Fruit fly (Drosophila melanogaster) whole organism, adult: ENCODE results near the gene olf413.

Experiments used
- CG11617 ChIP-seq: fragments of 200-800 bp; sonication (Bioruptor generic); optimal IDR thresholded peaks from 2 replicates; lab custom pipeline; 2017; ENCODE audit warnings: mild to moderate bottlenecking, missing biosample characterization, missing genetic modification reagents, missing genetic modification characterization
- CG12768 ChIP-seq: fragments of 200-800 bp; sonication (Bioruptor generic); optimal IDR thresholded peaks from 2 replicates; lab custom pipeline; 2017; ENCODE audit warnings: missing biosample characterization, missing genetic modification characterization, mild to moderate bottlenecking, moderate library complexity, missing genetic modification reagents
- CG14711 ChIP-seq: fragments of 200-800 bp; sonication (Bioruptor generic); optimal IDR thresholded peaks from 2 replicates; lab custom pipeline; 2018; ENCODE audit warnings: missing biosample characterization, mild to moderate bottlenecking, missing genetic modification characterization, moderate library complexity
- CG1620 ChIP-seq: fragments of 200-800 bp; sonication (Bioruptor generic); optimal IDR thresholded peaks from 2 replicates; lab custom pipeline; 2016; ENCODE audit warnings: missing biosample characterization, missing genetic modification characterization
- CG33017 ChIP-seq: fragments of 200-800 bp; sonication (Bioruptor generic); optimal IDR thresholded peaks from 2 replicates; lab custom pipeline; 2018; ENCODE audit warnings: missing biosample characterization, mild to moderate bottlenecking, missing genetic modification characterization, moderate library complexity
- CG5204 ChIP-seq: fragments of 200-800 bp; sonication (Bioruptor generic); optimal IDR thresholded peaks from 2 replicates; lab custom pipeline; 2016; ENCODE audit warnings: missing biosample characterization, missing genetic modification characterization
- CG7045 ChIP-seq: fragments of 200-800 bp; sonication (Bioruptor generic); optimal IDR thresholded peaks from 2 replicates; lab custom pipeline; 2017; ENCODE audit warnings: missing biosample characterization, mild to moderate bottlenecking, missing genetic modification characterization
- CG7101 ChIP-seq: fragments of 200-800 bp; sonication (Bioruptor generic); optimal IDR thresholded peaks from 2 replicates; lab custom pipeline; 2018; ENCODE audit warnings: missing biosample characterization, mild to moderate bottlenecking, missing genetic modification characterization, moderate library complexity
- Clk ChIP-seq: fragments of 200-800 bp; sonication (Bioruptor generic); optimal IDR thresholded peaks from 2 replicates; lab custom pipeline; 2017; ENCODE audit warnings: missing biosample characterization, missing genetic modification characterization
- Crg-1 ChIP-seq: fragments of 200-800 bp; sonication (Bioruptor generic); optimal IDR thresholded peaks from 2 replicates; lab custom pipeline; 2016; ENCODE audit warnings: missing biosample characterization, missing genetic modification characterization
- Hr96 ChIP-seq: fragments of 200-800 bp; sonication (Bioruptor generic); optimal IDR thresholded peaks from 2 replicates; lab custom pipeline; 2016; ENCODE audit warnings: missing biosample characterization, missing genetic modification characterization
- Mnt ChIP-seq: fragments of 200-800 bp; sonication (Bioruptor generic); optimal IDR thresholded peaks from 2 replicates; lab custom pipeline; 2016; ENCODE audit warnings: missing biosample characterization, mild to moderate bottlenecking, missing genetic modification characterization
- bab1 ChIP-seq: fragments of 200-800 bp; sonication (Bioruptor generic); optimal IDR thresholded peaks from 3 replicates; lab custom pipeline; 2019; ENCODE audit warnings: missing biosample characterization, mild to moderate bottlenecking, missing genetic modification characterization, moderate library complexity
- cic ChIP-seq: fragments of 200-800 bp; sonication (Bioruptor generic); optimal IDR thresholded peaks from 2 replicates; lab custom pipeline; 2017; ENCODE audit warnings: missing biosample characterization, mild to moderate bottlenecking, missing genetic modification characterization, moderate library complexity
- cnc ChIP-seq, 2 experiments: fragments of >200 bp; optimal IDR thresholded peaks; 2 replicates each; lab custom pipeline; 2017
- kay ChIP-seq: fragments of 200-800 bp; sonication (Bioruptor generic); peaks from one replicate; lab custom pipeline; 2016; ENCODE audit warnings: missing biosample characterization, missing genetic modification characterization, borderline replicate concordance
- ovo ChIP-seq: fragments of 200-800 bp; sonication (Bioruptor generic); optimal IDR thresholded peaks from 2 replicates; lab custom pipeline; 2016; ENCODE audit warnings: missing biosample characterization, missing genetic modification characterization
- pad ChIP-seq: fragments of 200-800 bp; sonication (Bioruptor generic); optimal IDR thresholded peaks from 3 replicates; lab custom pipeline; 2017; ENCODE audit warnings: missing biosample characterization, missing genetic modification characterization, mild to moderate bottlenecking, moderate library complexity, missing genetic modification reagents
- tj ChIP-seq: fragments of 200-800 bp; sonication (Bioruptor generic); optimal IDR thresholded peaks from 3 replicates; lab custom pipeline; 2017; ENCODE audit warnings: missing biosample characterization, mild to moderate bottlenecking, missing genetic modification characterization, moderate library complexity
- toe ChIP-seq: fragments of 200-800 bp; sonication (Bioruptor generic); optimal IDR thresholded peaks from 2 replicates; lab custom pipeline; 2016; ENCODE audit warnings: missing biosample characterization, missing genetic modification characterization

Gene olf413

DNA sequence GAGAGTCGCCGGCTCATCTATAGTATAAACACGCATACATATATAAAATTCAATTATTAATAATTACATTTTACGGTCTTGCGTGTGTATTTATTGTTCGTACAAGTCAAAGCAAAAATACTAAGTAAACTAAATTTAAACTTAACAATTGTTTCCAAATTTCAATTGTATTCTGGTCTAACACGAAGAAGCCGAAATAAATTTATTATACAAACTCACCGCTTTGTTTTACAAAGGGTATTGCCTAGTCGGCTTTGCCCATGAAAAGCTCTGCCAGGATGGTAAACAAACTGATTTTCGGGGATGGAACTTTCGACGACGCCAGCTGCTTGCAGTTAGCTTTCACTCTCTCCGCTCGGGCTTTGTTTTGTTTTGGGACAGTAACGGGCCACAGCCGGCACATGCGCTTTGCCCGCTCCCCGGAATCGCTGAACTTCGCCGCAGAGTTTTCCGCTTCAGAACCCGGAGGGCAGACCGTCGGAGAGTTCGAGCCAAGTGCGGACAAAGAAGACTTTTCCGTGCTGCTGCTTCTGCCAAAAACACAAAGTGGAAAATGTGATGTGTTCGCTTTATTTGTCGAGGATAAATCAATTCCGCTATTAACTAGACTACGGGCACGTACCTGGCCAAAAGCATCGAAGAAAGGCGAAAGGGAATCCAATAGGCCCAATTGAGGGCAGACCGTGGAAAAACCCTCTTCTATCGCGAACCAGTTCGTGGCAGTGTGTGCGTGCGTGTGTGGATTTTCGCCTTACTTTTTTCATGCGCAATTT, 137.8 kb downstream of the olf413 start, which contains the start of gene Srpk79D:
Gene Srpk79D (plus strand): TSS at position 457 of the 773 bp plus-strand sequence.
- TF ChIP-seq toe (GFP tag; lab: Kevin White, UChicago) (no peak), CG1620 (GFP tag; lab: Kevin White, UChicago) (no peak), Clk (GFP tag; lab: Kevin White, UChicago) (no peak), bab1 (no peak), CG33017 (tag; lab: Kevin White, UChicago) (no peak), ovo (no peak), tj (GFP tag; lab: Kevin White, UChicago) (no peak), pad (no peak), CG5204 (GFP tag; lab: Kevin White, UChicago) (no peak), Mnt (GFP tag; lab: Kevin White, UChicago) (no peak), CG12768 (GFP tag; lab: Kevin White, UChicago) (no peak), Hr96 (no peak), CG7101 (tag; lab: Kevin White, UChicago) (no peak), cnc (optimal IDR thresholded peaks at IDR 0.05; lab: Kevin White, UChicago) (no peak), Crg-1 (GFP tag; lab: Kevin White, UChicago) (no peak), CG14711 (tag; lab: Kevin White, UChicago) (no peak), CG7045 (no peak), kay (no peak), CG11617 (GFP tag; lab: Kevin White, UChicago) (no peak)

dm6 chr3L:22275989-22276388, 140.1 kb downstream of the olf413 start:
- TF ChIP-seq kay (no peak), ovo (no peak), Hr96 (no peak), CG5204 (GFP tag; lab: Kevin White, UChicago) (no peak), CG1620 (GFP tag; lab: Kevin White, UChicago) (no peak), CG7101 (tag; lab: Kevin White, UChicago) (no peak)

dm6 chr3L:22276614-22277013, 140.7 kb downstream of the olf413 start:
- TF ChIP-seq CG33017 (tag; lab: Kevin White, UChicago) (no peak), CG14711 (tag; lab: Kevin White, UChicago) (no peak), cnc (optimal IDR thresholded peaks at IDR 0.05; lab: Kevin White, UChicago) (no peak), cic (GFP tag; lab: Kevin White, UChicago) (no peak), CG7045 (no peak), CG12768 (GFP tag; lab: Kevin White, UChicago) (no peak), Mnt (GFP tag; lab: Kevin White, UChicago) (no peak), tj (GFP tag; lab: Kevin White, UChicago) (no peak), kay (no peak), toe (GFP tag; lab: Kevin White, UChicago) (no peak), CG7101 (tag; lab: Kevin White, UChicago) (no peak), CG11617 (GFP tag; lab: Kevin White, UChicago) (no peak), Hr96 (no peak), CG1620 (GFP tag; lab: Kevin White, UChicago) (no peak), bab1 (no peak), pad (no peak), CG5204 (GFP tag; lab: Kevin White, UChicago) (no peak), ovo (no peak), Clk (GFP tag; lab: Kevin White, UChicago) (no peak), Crg-1 (GFP tag; lab: Kevin White, UChicago) (no peak)

dm6 chr3L:22277186-22277585, 141.3 kb downstream of the olf413 start:
- TF ChIP-seq CG14711 (tag; lab: Kevin White, UChicago) (peak; percentile 39), CG12768 (GFP tag; lab: Kevin White, UChicago) (peak; percentile 72), CG11617 (GFP tag; lab: Kevin White, UChicago) (peak; percentile 22), kay (peak; percentile 93), ovo (no peak), CG7045 (peak; percentile 50), Clk (GFP tag; lab: Kevin White, UChicago) (peak; percentile 25), Mnt (GFP tag; lab: Kevin White, UChicago) (no peak), CG7101 (tag; lab: Kevin White, UChicago) (no peak), cnc (optimal IDR thresholded peaks at IDR 0.05; lab: Kevin White, UChicago) (no peak), toe (GFP tag; lab: Kevin White, UChicago) (peak; percentile 40), Crg-1 (GFP tag; lab: Kevin White, UChicago) (no peak), pad (peak; percentile 7), CG5204 (GFP tag; lab: Kevin White, UChicago) (peak; percentile 67), CG1620 (GFP tag; lab: Kevin White, UChicago) (no peak), CG33017 (tag; lab: Kevin White, UChicago) (peak; percentile 19), tj (GFP tag; lab: Kevin White, UChicago) (peak; percentile 9), bab1 (no peak), Hr96 (peak; percentile 28)

dm6 chr3L:22287994-22288766, 152.3 kb downstream of the olf413 start, which contains the start of the genes Hem and IleRS:
TSS of gene Hem (minus strand) at chr3L:22288195.
TSS of gene IleRS (plus strand) at chr3L:22288665.
- peak; percentile 83 for TF ChIP-seq CG14711 (tag; lab: Kevin White, UChicago)
- TF ChIP-seq tj (GFP tag; lab: Kevin White, UChicago): peak; percentile 70
- TF ChIP-seq CG1620 (GFP tag; lab: Kevin White, UChicago): peak; percentile 57
- TF ChIP-seq CG33017 (tag; lab: Kevin White, UChicago): peak; percentile 84
- peak; percentile 60 for TF ChIP-seq pad
- peak; percentile 56 for TF ChIP-seq Clk (GFP tag; lab: Kevin White, UChicago)
- TF ChIP-seq CG11617 (GFP tag; lab: Kevin White, UChicago): peak; percentile 89
- TF ChIP-seq Hr96: peak; percentile 79
- TF ChIP-seq kay: no peak
- no peak for TF ChIP-seq cnc (optimal IDR thresholded peaks at IDR 0.05; lab: Kevin White, UChicago)
- peak; percentile 60 for TF ChIP-seq ovo
- TF ChIP-seq Mnt (GFP tag; lab: Kevin White, UChicago): peak; percentile 86
- TF ChIP-seq CG7101 (tag; lab: Kevin White, UChicago): peak; percentile 86
- TF ChIP-seq cic (GFP tag; lab: Kevin White, UChicago): peak; percentile 2
- peak; percentile 91 for TF ChIP-seq CG7045
- TF ChIP-seq Crg-1 (GFP tag; lab: Kevin White, UChicago): peak; percentile 60
- TF ChIP-seq CG12768 (GFP tag; lab: Kevin White, UChicago): peak; percentile 84
- TF ChIP-seq bab1: peak; percentile 89
- peak; percentile 72 for TF ChIP-seq CG5204 (GFP tag; lab: Kevin White, UChicago)
- TF ChIP-seq toe (GFP tag; lab: Kevin White, UChicago): peak; percentile 85
